Worm (Caenorhabditis elegans) whole organism, midembryonic: ENCODE results near the gene T12G3.2.

Source experiments
- T22C8.4 ChIP-seq: fragments of 200-800 bp; sonication (Bioruptor generic); IDR thresholded peaks from 2 replicates; pipeline ENCODE4 v1.3.6; 2022; ENCODE audit warnings: missing genetic modification characterization, missing compliant biosample characterization
- cog-1 ChIP-seq: sonication (generic microtip); optimal IDR thresholded peaks from 2 replicates; lab custom pipeline; 2016; ENCODE audit warnings: missing genetic modification characterization, missing compliant biosample characterization
- flt-1 ChIP-seq: fragments of 200-800 bp; sonication (Bioruptor generic); IDR thresholded peaks from 2 replicates; pipeline ENCODE4 v1.3.6; 2022; ENCODE audit warnings: missing genetic modification characterization, missing compliant biosample characterization
- ref-1 ChIP-seq: fragments of 200-800 bp; sonication (Bioruptor generic); conservative IDR thresholded peaks from 2 replicates; pipeline ENCODE4 v1.3.6; 2022; ENCODE audit warnings: missing genetic modification reagents, missing genetic modification characterization, missing compliant biosample characterization
- tab-1 ChIP-seq: fragments of 200-800 bp; sonication (Bioruptor generic); IDR thresholded peaks from 2 replicates; pipeline ENCODE4 v1.3.6; 2022; ENCODE audit warnings: missing genetic modification characterization, missing compliant biosample characterization

- TF ChIP-seq cog-1 (tag; lab: Kevin White, UChicago) = no peak
- no peak for TF ChIP-seq ref-1 (GFP tag; lab: Robert Waterston, UW)
- no peak for TF ChIP-seq flt-1 (GFP tag; lab: Robert Waterston, UW)
- TF ChIP-seq T22C8.4 = no peak
- no peak for TF ChIP-seq tab-1
Measured at ce11 chrIV:12021360-12021759, 25.4 kb downstream of the T12G3.2 start.
